Worm (Caenorhabditis elegans): ENCODE data around the gene cbs-2.

DNA sequence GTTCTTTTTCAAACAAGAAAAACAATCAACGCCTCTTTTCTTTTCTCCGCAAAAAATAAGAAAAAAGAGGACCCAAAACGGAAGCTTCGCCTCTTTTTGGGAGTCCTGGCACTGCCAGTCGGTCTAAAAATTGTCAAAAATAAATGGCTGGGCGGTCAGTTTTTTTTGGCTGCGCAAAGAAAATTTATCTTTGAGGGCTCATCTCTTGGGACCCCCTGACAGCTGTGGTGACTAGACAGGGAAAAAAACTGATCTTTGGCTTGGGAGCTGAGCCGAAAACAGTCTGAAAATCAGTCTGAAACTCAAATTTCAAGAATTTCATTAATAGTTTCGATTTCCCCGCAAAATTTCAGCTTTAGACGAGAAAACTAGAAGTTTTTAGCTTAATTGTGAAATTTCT, 32.8 kb downstream of the cbs-2 start:
- TF ChIP-seq mdl-1 (tag; optimal IDR thresholded peaks at IDR 0.05) (no peak), jun-1 (tag; optimal IDR thresholded peaks at IDR 0.05) (no peak), lin-39 (tag; optimal IDR thresholded peaks at IDR 0.05) (no peak), ceh-32 (tag; optimal IDR thresholded peaks at IDR 0.05; ENCODE audit: poor library complexity) (no peak), hmg-1.1 (GFP tag; IDR thresholded peaks at IDR 0.05) (no peak), nhr-11 (tag; optimal IDR thresholded peaks at IDR 0.05) (no peak), lin-29 (GFP tag; IDR thresholded peaks at IDR 0.05) (no peak), nhr-76 (tag; optimal IDR thresholded peaks at IDR 0.05) (no peak), unc-62 (GFP tag; optimal IDR thresholded peaks at IDR 0.05 in 1 of 2) (no peak), unc-62 (tag; optimal IDR thresholded peaks at IDR 0.05) (no peak), ceh-20 (GFP tag; IDR thresholded peaks at IDR 0.05) (no peak), lsy-2 (tag; optimal IDR thresholded peaks at IDR 0.05) (no peak)
